Fruit fly (Drosophila melanogaster): ENCODE data around the gene Gba1b.

The Gba1b gene

dm6 chr3R:23679911-23680336 lies 24.7 kb upstream of the Gba1b start, which contains the start of gene eIF3d1 (continued):
- TF ChIP-seq Stat92E (GFP tag; optimal IDR thresholded peaks at IDR 0.05) (no peak), Bteb2 (GFP tag; optimal IDR thresholded peaks at IDR 0.05) (no peak), lilli (GFP tag; optimal IDR thresholded peaks at IDR 0.05) (peak; percentile 29), CG4328 (GFP tag; optimal IDR thresholded peaks at IDR 0.05) (no peak), NfI (GFP tag; optimal IDR thresholded peaks at IDR 0.05) (no peak), CG7963 (GFP tag; IDR thresholded peaks at IDR 0.05; ENCODE audit: partially characterized antibody) (no peak), CG8388 (GFP tag; optimal IDR thresholded peaks at IDR 0.05) (no peak), Hr3 (GFP tag; optimal IDR thresholded peaks at IDR 0.05) (no peak), Taf1 (GFP tag; IDR thresholded peaks at IDR 0.05) (no peak), sens-2 (GFP tag; IDR thresholded peaks at IDR 0.05) (no peak), Hr78 (GFP tag; optimal IDR thresholded peaks at IDR 0.05) (no peak), Sox102F (GFP tag; optimal IDR thresholded peaks at IDR 0.05) (no peak), caup (GFP tag; optimal IDR thresholded peaks at IDR 0.05; ENCODE audit: severe bottlenecking) (no peak), ind (GFP tag; optimal IDR thresholded peaks at IDR 0.05) (peak; percentile 4), CG9876 (GFP tag; optimal IDR thresholded peaks at IDR 0.05) (no peak), sim (GFP tag; IDR thresholded peaks at IDR 0.05) (no peak), grau (tag; optimal IDR thresholded peaks at IDR 0.05) (no peak), CG17361 (GFP tag; IDR thresholded peaks at IDR 0.05) (no peak), tap (tag; optimal IDR thresholded peaks at IDR 0.05) (no peak), Hr51 (GFP tag; optimal IDR thresholded peaks at IDR 0.05) (no peak), Sry-β (GFP tag; optimal IDR thresholded peaks at IDR 0.05) (no peak), da (GFP tag; optimal IDR thresholded peaks at IDR 0.05) (no peak), CG16863 (GFP tag; optimal IDR thresholded peaks at IDR 0.05) (no peak), tup (GFP tag; optimal IDR thresholded peaks at IDR 0.05) (no peak), stc (GFP tag; IDR thresholded peaks at IDR 0.05) (no peak), CG10565 (GFP tag; optimal IDR thresholded peaks at IDR 0.05) (no peak), Lim3 (GFP tag; IDR thresholded peaks at IDR 0.05) (no peak), CG8924 (tag; optimal IDR thresholded peaks at IDR 0.05) (no peak), CG18619 (GFP tag; optimal IDR thresholded peaks at IDR 0.05) (no peak), NFAT (GFP tag; IDR thresholded peaks at IDR 0.05) (peak; percentile 48; the same call in 1 of the 2 replicates), CG12104 (GFP tag; optimal IDR thresholded peaks at IDR 0.05) (no peak), CG12744 (GFP tag; optimal IDR thresholded peaks at IDR 0.05) (peak; percentile 42), Lhr (GFP tag; optimal IDR thresholded peaks at IDR 0.05) (peak; percentile 73), CG13123 (GFP tag; optimal IDR thresholded peaks at IDR 0.05) (no peak), sqz (GFP tag; optimal IDR thresholded peaks at IDR 0.05) (no peak), CG12236 (GFP tag; optimal IDR thresholded peaks at IDR 0.05) (no peak), fu2 (GFP tag; optimal IDR thresholded peaks at IDR 0.05) (peak; percentile 23), CG4854 (GFP tag; optimal IDR thresholded peaks at IDR 0.05) (no peak), CG1603 (tag; optimal IDR thresholded peaks at IDR 0.05) (no peak), CG5245 (GFP tag; optimal IDR thresholded peaks at IDR 0.05) (no peak), CG2120 (GFP tag; optimal IDR thresholded peaks at IDR 0.05) (peak; percentile 34), cad (GFP tag; optimal IDR thresholded peaks at IDR 0.05) (no peak), row (GFP tag; IDR thresholded peaks at IDR 0.05) (no peak), Dref (GFP tag; IDR thresholded peaks at IDR 0.05) (peak; percentile 42; the same call in 1 of the 2 replicates), ap (GFP tag; IDR thresholded peaks at IDR 0.05) (no peak), tx (GFP tag; optimal IDR thresholded peaks at IDR 0.05) (no peak), Fer3 (tag; optimal IDR thresholded peaks at IDR 0.05) (no peak), CG12659 (GFP tag; optimal IDR thresholded peaks at IDR 0.05) (peak; percentile 29), Abd-B (GFP tag; optimal IDR thresholded peaks at IDR 0.05) (no peak), CG9797 (GFP tag; optimal IDR thresholded peaks at IDR 0.05) (peak; percentile 99), B-H2 (GFP tag; optimal IDR thresholded peaks at IDR 0.05) (no peak)
